Fruit fly (Drosophila melanogaster) S2 (cell line): ENCODE data around the gene Or2a.

Experiments
- CG8478 ChIP-seq: fragments of >200 bp; optimal IDR thresholded peaks from 2 replicates; lab custom pipeline; 2018
- CTCF ChIP-seq, 2 experiments: fragments of >200 bp; optimal IDR thresholded peaks; 2 replicates each; lab custom pipeline; 2018

Gene Or2a

dm6 chrX:2245931-2246330 lies at the start of gene Or2a:
Gene Or2a (plus strand): TSS chrX:2246231.
- TF ChIP-seq CTCF (optimal IDR thresholded peaks at IDR 0.05; lab: Kevin White, UChicago): no peak
- no peak for TF ChIP-seq CG8478 (lab: Kevin White, UChicago)

- TF ChIP-seq CTCF (optimal IDR thresholded peaks at IDR 0.05; lab: Kevin White, UChicago) (no peak), CG8478 (lab: Kevin White, UChicago) (no peak)
Measured at dm6 chrX:2197414-2198271, 48.4 kb upstream of the Or2a start.

- TF ChIP-seq CTCF (optimal IDR thresholded peaks at IDR 0.05; lab: Kevin White, UChicago): no peak
- TF ChIP-seq CG8478 (lab: Kevin White, UChicago): no peak
Measured at dm6 chrX:2198272-2198571, 47.8 kb upstream of the Or2a start.

- no peak for TF ChIP-seq CTCF (optimal IDR thresholded peaks at IDR 0.05; lab: Kevin White, UChicago)
- TF ChIP-seq CG8478 (lab: Kevin White, UChicago): no peak
Measured at dm6 chrX:2199303-2199702, 46.7 kb upstream of the Or2a start.

- no peak for TF ChIP-seq CG8478 (lab: Kevin White, UChicago)
- TF ChIP-seq CTCF (optimal IDR thresholded peaks at IDR 0.05; lab: Kevin White, UChicago): no peak
Measured at dm6 chrX:2203766-2204165, 42.3 kb upstream of the Or2a start, which contains the start of gene FarO. Gene FarO (minus strand): TSS chrX:2203866.

dm6 chrX:2208641-2209241 lies 37.3 kb upstream of the Or2a start:
- TF ChIP-seq CTCF (optimal IDR thresholded peaks at IDR 0.05; lab: Kevin White, UChicago): no peak
- TF ChIP-seq CG8478 (lab: Kevin White, UChicago): no peak

- TF ChIP-seq CG8478 (lab: Kevin White, UChicago): no peak
- no peak for TF ChIP-seq CTCF (optimal IDR thresholded peaks at IDR 0.05; lab: Kevin White, UChicago)
Measured at dm6 chrX:2212327-2212820, 33.7 kb upstream of the Or2a start.

dm6 chrX:2213759-2214406 lies 32.1 kb upstream of the Or2a start, which contains the start of gene SmydA-8:
Gene SmydA-8 (minus strand): TSS chrX:2213809.
- TF ChIP-seq CTCF (optimal IDR thresholded peaks at IDR 0.05; lab: Kevin White, UChicago) (no peak), CG8478 (lab: Kevin White, UChicago) (no peak)

- TF ChIP-seq CG8478 (lab: Kevin White, UChicago): no peak
- no peak for TF ChIP-seq CTCF (optimal IDR thresholded peaks at IDR 0.05; lab: Kevin White, UChicago)
Measured at dm6 chrX:2218455-2218854, 27.6 kb upstream of the Or2a start.

dm6 chrX:2219246-2219645 lies 26.8 kb upstream of the Or2a start:
- no peak for TF ChIP-seq CTCF (optimal IDR thresholded peaks at IDR 0.05; lab: Kevin White, UChicago)
- TF ChIP-seq CG8478 (lab: Kevin White, UChicago): no peak

dm6 chrX:2219899-2220298 lies 26.1 kb upstream of the Or2a start:
- TF ChIP-seq CG8478 (lab: Kevin White, UChicago): no peak
- TF ChIP-seq CTCF (optimal IDR thresholded peaks at IDR 0.05; lab: Kevin White, UChicago): no peak

dm6 chrX:2221598-2221997 lies 24.4 kb upstream of the Or2a start:
- TF ChIP-seq CTCF (optimal IDR thresholded peaks at IDR 0.05; lab: Kevin White, UChicago): no peak
- no peak for TF ChIP-seq CG8478 (lab: Kevin White, UChicago)

- no peak for TF ChIP-seq CG8478 (lab: Kevin White, UChicago)
- no peak for TF ChIP-seq CTCF (optimal IDR thresholded peaks at IDR 0.05; lab: Kevin White, UChicago)
Measured at dm6 chrX:2222181-2222790, 23.7 kb upstream of the Or2a start, which contains the start of gene Vinc. Gene Vinc (minus strand): TSS chrX:2222567.

- TF ChIP-seq CTCF (optimal IDR thresholded peaks at IDR 0.05; lab: Kevin White, UChicago) (no peak), CG8478 (lab: Kevin White, UChicago) (no peak)
Measured at dm6 chrX:2223454-2223853, 22.6 kb upstream of the Or2a start, which contains the start of gene CG14052. Gene CG14052 (plus strand): TSS chrX:2223754.
